Comparison of ENCODE assay signal across 1 fruit fly cellular context in the genomic region with DNA sequence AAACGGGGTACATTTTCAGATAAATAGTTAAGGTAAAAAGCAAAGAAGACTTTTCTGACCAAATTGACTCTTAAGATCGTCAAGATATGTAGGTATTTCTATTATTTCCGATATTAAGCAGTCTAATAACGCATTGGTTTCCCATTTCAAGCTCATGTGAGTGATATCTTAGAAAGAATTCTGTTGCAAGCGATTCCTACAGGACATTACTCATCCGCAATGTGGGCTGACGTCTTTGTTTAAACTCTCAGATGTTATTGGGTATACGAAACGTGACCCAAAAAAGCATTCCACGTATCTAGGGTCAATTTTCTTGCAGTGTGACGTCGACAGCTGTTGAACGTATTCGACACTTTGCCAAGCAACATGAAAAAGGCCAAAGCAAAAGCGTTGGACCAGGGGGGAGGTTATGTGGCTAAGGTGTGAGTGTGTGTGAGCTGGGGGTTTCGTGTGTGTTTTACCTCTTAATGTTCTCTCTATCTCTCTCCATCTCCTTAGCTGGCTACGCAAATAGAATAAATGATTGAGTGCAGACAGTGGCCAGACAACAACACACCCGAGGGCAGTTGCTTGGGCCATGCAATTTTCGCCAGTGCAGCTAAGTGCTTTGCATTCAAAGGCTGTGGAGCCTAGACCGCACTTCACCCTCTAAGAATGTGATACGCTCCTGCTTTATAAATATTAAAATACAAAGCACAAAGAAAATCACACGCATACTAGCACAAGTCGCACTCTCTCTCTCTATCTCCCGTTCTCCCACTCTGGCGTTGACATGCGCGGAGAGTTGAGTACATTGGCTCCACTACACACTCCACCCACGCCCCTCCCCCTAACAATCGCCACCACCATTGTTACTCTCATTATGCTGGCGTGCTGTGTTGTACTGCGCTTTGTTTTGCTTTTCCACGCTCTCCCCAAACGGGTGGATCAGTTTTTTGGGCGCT.
TF ChIP-seq lines count a peak whose summit lies in the region.

No protein-coding gene starts in this region.

TF ChIP-seq in whole organism, embryonic, 481 proteins besides CTCF, POLR2A, EP300 and RAD21 (continued from another document and continues in another):
- TF ChIP-seq CG6791 (GFP tag; IDR thresholded peaks at IDR 0.05; lab: Robert Waterston, UW; ENCODE audit: partially characterized antibody) (peak; percentile 45; the same call in 1 of the 3 replicates), twi (tag; optimal IDR thresholded peaks at IDR 0.05; lab: Kevin White, UChicago) (peak; percentile 91), grau (tag; optimal IDR thresholded peaks at IDR 0.05; lab: Kevin White, UChicago) (peak; percentile 96), CG10959 (GFP tag; IDR thresholded peaks at IDR 0.05; lab: Robert Waterston, UW) (peak; percentile 25), CG6683 (GFP tag; optimal IDR thresholded peaks at IDR 0.05; lab: Kevin White, UChicago) (peak; percentile 87), CG13775 (GFP tag; optimal IDR thresholded peaks at IDR 0.05; lab: Kevin White, UChicago) (peak; percentile 97), CG30403 (GFP tag; optimal IDR thresholded peaks at IDR 0.05; lab: Kevin White, UChicago) (peak; percentile 99), Bdp1 (GFP tag; optimal IDR thresholded peaks at IDR 0.05; lab: Kevin White, UChicago) (peak; percentile 82), grn (GFP tag; optimal IDR thresholded peaks at IDR 0.05; lab: Kevin White, UChicago) (peak; percentile 89), pzg (GFP tag; optimal IDR thresholded peaks at IDR 0.05; lab: Kevin White, UChicago) (peak; percentile 3), CG11093 (GFP tag; IDR thresholded peaks at IDR 0.05; lab: Robert Waterston, UW) (peak; percentile 81), ems (GFP tag; optimal IDR thresholded peaks at IDR 0.05; lab: Kevin White, UChicago) (peak; percentile 94), ranshi (GFP tag; IDR thresholded peaks at IDR 0.05; lab: Robert Waterston, UW) (peak; percentile 83), CG10979 (tag; optimal IDR thresholded peaks at IDR 0.05; lab: Kevin White, UChicago) (peak; percentile 96), Max (GFP tag; optimal IDR thresholded peaks at IDR 0.05; lab: Kevin White, UChicago) (peak; percentile 93), br (optimal IDR thresholded peaks at IDR 0.05; lab: Kevin White, UChicago) (no peak), Stat92E (GFP tag; optimal IDR thresholded peaks at IDR 0.05; lab: Kevin White, UChicago) (peak in 2 of 3 experiments; percentile 88 to 91), CG10321 (GFP tag; IDR thresholded peaks at IDR 0.05; lab: Robert Waterston, UW) (peak; percentile 22; the same call in 1 of the 2 replicates), gcm2 (GFP tag; optimal IDR thresholded peaks at IDR 0.05; lab: Kevin White, UChicago) (peak; percentile 83), Hr3 (GFP tag; optimal IDR thresholded peaks at IDR 0.05; lab: Kevin White, UChicago) (peak; percentile 97), gsb (GFP tag; IDR thresholded peaks at IDR 0.05; lab: Robert Waterston, UW) (peak; percentile 83), CG9876 (GFP tag; optimal IDR thresholded peaks at IDR 0.05; lab: Kevin White, UChicago) (peak; percentile 92), tgo (GFP tag; IDR thresholded peaks at IDR 0.05; lab: Robert Waterston, UW) (peak; percentile 84), Dbx (GFP tag; IDR thresholded peaks at IDR 0.05; lab: Robert Waterston, UW) (peak; percentile 78), CG10565 (GFP tag; optimal IDR thresholded peaks at IDR 0.05; lab: Kevin White, UChicago) (peak; percentile 85), CG6254 (GFP tag; optimal IDR thresholded peaks at IDR 0.05; lab: Kevin White, UChicago) (peak; percentile 83), CG42726 (GFP tag; IDR thresholded peaks at IDR 0.05; lab: Robert Waterston, UW; ENCODE audit: partially characterized antibody) (peak; percentile 6; the same call in 1 of the 2 replicates), so (GFP tag; IDR thresholded peaks at IDR 0.05; lab: Robert Waterston, UW) (peak; percentile 82; the same call in 2 of the 3 replicates), CG4424 (GFP tag; optimal IDR thresholded peaks at IDR 0.05; lab: Kevin White, UChicago) (peak; percentile 95), CG14860 (GFP tag; IDR thresholded peaks at IDR 0.05; lab: Robert Waterston, UW; ENCODE audit: partially characterized antibody) (0 out of 3 replicates have a peak, but pooled peaks have one; percentile 58), Ptx1 (GFP tag; IDR thresholded peaks at IDR 0.05; lab: Robert Waterston, UW) (peak; percentile 94), CG9817 (tag; optimal IDR thresholded peaks at IDR 0.05; lab: Kevin White, UChicago) (peak; percentile 90), CG11456 (GFP tag; IDR thresholded peaks at IDR 0.05; lab: Robert Waterston, UW) (peak; percentile 85), pita (GFP tag; optimal IDR thresholded peaks at IDR 0.05; lab: Kevin White, UChicago) (no peak), luna (GFP tag; optimal IDR thresholded peaks at IDR 0.05; lab: Kevin White, UChicago) (peak; percentile 94), CG14710 (tag; optimal IDR thresholded peaks at IDR 0.05; lab: Kevin White, UChicago) (peak; percentile 96), fu2 (GFP tag; optimal IDR thresholded peaks at IDR 0.05; lab: Kevin White, UChicago) (peak; percentile 97), exex (tag; optimal IDR thresholded peaks at IDR 0.05; lab: Kevin White, UChicago) (peak; percentile 73), schlank (tag; optimal IDR thresholded peaks at IDR 0.05; lab: Kevin White, UChicago) (peak; percentile 81), CG12769 (tag; optimal IDR thresholded peaks at IDR 0.05; lab: Kevin White, UChicago) (peak; percentile 92), CG10274 (GFP tag; optimal IDR thresholded peaks at IDR 0.05; lab: Kevin White, UChicago) (peak; percentile 90), CG12299 (tag; optimal IDR thresholded peaks at IDR 0.05; lab: Kevin White, UChicago) (peak; percentile 91), Nf-YC (tag; optimal IDR thresholded peaks at IDR 0.05; lab: Kevin White, UChicago) (peak; percentile 89), CG2202 (tag; optimal IDR thresholded peaks at IDR 0.05; lab: Kevin White, UChicago) (peak; percentile 86), MBD-R2 (GFP tag; IDR thresholded peaks at IDR 0.05; lab: Robert Waterston, UW) (peak; percentile 39; the same call in 1 of the 2 replicates), oc (tag; optimal IDR thresholded peaks at IDR 0.05; lab: Kevin White, UChicago) (peak; percentile 64), Tbp (GFP tag; optimal IDR thresholded peaks at IDR 0.05; lab: Kevin White, UChicago) (no peak), Dad (GFP tag; optimal IDR thresholded peaks at IDR 0.05; lab: Kevin White, UChicago) (peak; percentile 95), Eip74EF (GFP tag; optimal IDR thresholded peaks at IDR 0.05; lab: Kevin White, UChicago) (peak in 1 of 2 experiments; percentile 96), CG15269 (tag; optimal IDR thresholded peaks at IDR 0.05; lab: Kevin White, UChicago) (peak; percentile 95), Dip3 (GFP tag; optimal IDR thresholded peaks at IDR 0.05; lab: Kevin White, UChicago) (peak; percentile 96), Dfd (GFP tag; optimal IDR thresholded peaks at IDR 0.05; lab: Kevin White, UChicago) (peak in 1 of 2 experiments; percentile 11), CG4820 (GFP tag; optimal IDR thresholded peaks at IDR 0.05; lab: Kevin White, UChicago) (peak; percentile 92), Opbp (GFP tag; IDR thresholded peaks at IDR 0.05; lab: Robert Waterston, UW; ENCODE audit: partially characterized antibody) (0 out of 3 replicates have a peak, but pooled peaks have one; percentile 44), Xbp1 (GFP tag; optimal IDR thresholded peaks at IDR 0.05; lab: Kevin White, UChicago) (peak; percentile 95), ci (GFP tag; IDR thresholded peaks at IDR 0.05; lab: Robert Waterston, UW) (peak; percentile 27; the same call in 2 of the 3 replicates), wdn (GFP tag; IDR thresholded peaks at IDR 0.05; lab: Robert Waterston, UW) (peak; percentile 76), Antp (GFP tag; optimal IDR thresholded peaks at IDR 0.05; lab: Kevin White, UChicago) (peak; percentile 97), Aef1 (GFP tag; IDR thresholded peaks at IDR 0.05; lab: Robert Waterston, UW) (peak; percentile 85), CG17802 (tag; optimal IDR thresholded peaks at IDR 0.05; lab: Kevin White, UChicago) (peak; percentile 64), CG3726 (GFP tag; IDR thresholded peaks at IDR 0.05; lab: Robert Waterston, UW) (peak; percentile 57; the same call in 2 of the 3 replicates), bowl (GFP tag; IDR thresholded peaks at IDR 0.05; lab: Robert Waterston, UW) (peak; percentile 9; the same call in 1 of the 2 replicates), CG1647 (GFP tag; optimal IDR thresholded peaks at IDR 0.05; lab: Kevin White, UChicago) (peak; percentile 94), gt (GFP tag; IDR thresholded peaks at IDR 0.05; lab: Robert Waterston, UW) (peak; percentile 74), Adf1 (GFP tag; IDR thresholded peaks at IDR 0.05; lab: Robert Waterston, UW) (peak; percentile 77), CG16779 (GFP tag; IDR thresholded peaks at IDR 0.05; lab: Robert Waterston, UW) (peak; percentile 61), Elba2 (GFP tag; optimal IDR thresholded peaks at IDR 0.05; lab: Kevin White, UChicago) (peak; percentile 32), ttk (GFP tag; IDR thresholded peaks at IDR 0.05; lab: Robert Waterston, UW) (peak; percentile 74), z (GFP tag; IDR thresholded peaks at IDR 0.05; lab: Robert Waterston, UW) (peak; percentile 94), Hmx (GFP tag; optimal IDR thresholded peaks at IDR 0.05; lab: Kevin White, UChicago) (peak; percentile 93), eve (GFP tag; optimal IDR thresholded peaks at IDR 0.05; lab: Kevin White, UChicago) (peak in 1 of 2 experiments; percentile 100), CG4707 (GFP tag; optimal IDR thresholded peaks at IDR 0.05; lab: Kevin White, UChicago) (peak; percentile 66), CG18262 (tag; optimal IDR thresholded peaks at IDR 0.05; lab: Kevin White, UChicago) (peak; percentile 98), CG6689 (GFP tag; IDR thresholded peaks at IDR 0.05; lab: Robert Waterston, UW) (peak; percentile 93), CG9727 (GFP tag; optimal IDR thresholded peaks at IDR 0.05; lab: Kevin White, UChicago) (peak; percentile 98), repo (GFP tag; optimal IDR thresholded peaks at IDR 0.05; lab: Kevin White, UChicago) (peak; percentile 90), mld (GFP tag; IDR thresholded peaks at IDR 0.05; lab: Robert Waterston, UW; ENCODE audit: partially characterized antibody) (no peak), CG34422 (GFP tag; IDR thresholded peaks at IDR 0.05; lab: Robert Waterston, UW) (peak; percentile 83), ewg (GFP tag; optimal IDR thresholded peaks at IDR 0.05; lab: Kevin White, UChicago) (peak; percentile 84), lab (GFP tag; optimal IDR thresholded peaks at IDR 0.05; lab: Kevin White, UChicago) (peak; percentile 93), run (tag; optimal IDR thresholded peaks at IDR 0.05; lab: Kevin White, UChicago) (peak; percentile 87), H2.0 (GFP tag; IDR thresholded peaks at IDR 0.05; lab: Robert Waterston, UW) (peak; percentile 78), CG6765 (GFP tag; optimal IDR thresholded peaks at IDR 0.05; lab: Kevin White, UChicago) (peak; percentile 95), Oaz (GFP tag; IDR thresholded peaks at IDR 0.05; lab: Robert Waterston, UW) (peak; percentile 76), CG3407 (GFP tag; optimal IDR thresholded peaks at IDR 0.05; lab: Kevin White, UChicago) (peak; percentile 91), CG2120 (GFP tag; optimal IDR thresholded peaks at IDR 0.05; lab: Kevin White, UChicago) (peak; percentile 97), MTF-1 (GFP tag; optimal IDR thresholded peaks at IDR 0.05; lab: Kevin White, UChicago; ENCODE audit: borderline replicate concordance) (peak; percentile 43), pho (GFP tag; optimal IDR thresholded peaks at IDR 0.05; lab: Kevin White, UChicago) (peak; percentile 97), CG7556 (GFP tag; optimal IDR thresholded peaks at IDR 0.05; lab: Kevin White, UChicago) (peak; percentile 99), CG15011 (GFP tag; optimal IDR thresholded peaks at IDR 0.05; lab: Kevin White, UChicago) (peak; percentile 96), CHES-1-like (GFP tag; optimal IDR thresholded peaks at IDR 0.05; lab: Kevin White, UChicago) (peak; percentile 98), Doc3 (GFP tag; IDR thresholded peaks at IDR 0.05; lab: Robert Waterston, UW; ENCODE audit: partially characterized antibody) (0 out of 3 replicates have a peak, but pooled peaks have one; percentile 10), NC2β (GFP tag; optimal IDR thresholded peaks at IDR 0.05; lab: Kevin White, UChicago) (peak; percentile 89), dysf (GFP tag; IDR thresholded peaks at IDR 0.05; lab: Robert Waterston, UW) (peak; percentile 96), CG3995 (GFP tag; optimal IDR thresholded peaks at IDR 0.05; lab: Kevin White, UChicago) (peak; percentile 79), CG6272 (GFP tag; IDR thresholded peaks at IDR 0.05; lab: Robert Waterston, UW) (peak; percentile 68), ac (GFP tag; optimal IDR thresholded peaks at IDR 0.05; lab: Kevin White, UChicago) (no peak), stc (GFP tag; IDR thresholded peaks at IDR 0.05; lab: Robert Waterston, UW) (peak; percentile 67), CG10147 (GFP tag; optimal IDR thresholded peaks at IDR 0.05; lab: Kevin White, UChicago) (peak; percentile 96), NFAT (GFP tag; IDR thresholded peaks at IDR 0.05; lab: Robert Waterston, UW) (peak; percentile 81), psq (GFP tag; optimal IDR thresholded peaks at IDR 0.05; lab: Kevin White, UChicago) (peak; percentile 74), gfzf (GFP tag; optimal IDR thresholded peaks at IDR 0.05; lab: Kevin White, UChicago) (peak; percentile 25), CG17912 (GFP tag; optimal IDR thresholded peaks at IDR 0.05; lab: Kevin White, UChicago) (peak; percentile 54), hbn (GFP tag; IDR thresholded peaks at IDR 0.05; lab: Robert Waterston, UW; ENCODE audit: partially characterized antibody) (no peak), CG10267 (tag; optimal IDR thresholded peaks at IDR 0.05; lab: Kevin White, UChicago) (peak; percentile 87), Myb (GFP tag; optimal IDR thresholded peaks at IDR 0.05; lab: Kevin White, UChicago) (peak; percentile 90), seq (GFP tag; IDR thresholded peaks at IDR 0.05; lab: Robert Waterston, UW) (peak; percentile 89), CG7963 (GFP tag; IDR thresholded peaks at IDR 0.05; lab: Robert Waterston, UW; ENCODE audit: partially characterized antibody) (0 out of 3 replicates have a peak, but pooled peaks have one; percentile 42), CG6175 (GFP tag; IDR thresholded peaks at IDR 0.05; lab: Robert Waterston, UW) (peak; percentile 46), rib (GFP tag; IDR thresholded peaks at IDR 0.05; lab: Robert Waterston, UW) (peak; percentile 62), CG9215 (GFP tag; IDR thresholded peaks at IDR 0.05; lab: Robert Waterston, UW) (peak; percentile 92), CG7839 (tag; optimal IDR thresholded peaks at IDR 0.05; lab: Kevin White, UChicago) (peak; percentile 98), Lpt (GFP tag; optimal IDR thresholded peaks at IDR 0.05; lab: Kevin White, UChicago) (no peak), Fer1 (GFP tag; optimal IDR thresholded peaks at IDR 0.05; lab: Kevin White, UChicago) (peak; percentile 93), ftz-f1 (GFP tag; optimal IDR thresholded peaks at IDR 0.05; lab: Kevin White, UChicago) (peak; percentile 4)
